Fruit fly (Drosophila melanogaster): ENCODE results near the gene CG11550.

CG11550 gene

DNA sequence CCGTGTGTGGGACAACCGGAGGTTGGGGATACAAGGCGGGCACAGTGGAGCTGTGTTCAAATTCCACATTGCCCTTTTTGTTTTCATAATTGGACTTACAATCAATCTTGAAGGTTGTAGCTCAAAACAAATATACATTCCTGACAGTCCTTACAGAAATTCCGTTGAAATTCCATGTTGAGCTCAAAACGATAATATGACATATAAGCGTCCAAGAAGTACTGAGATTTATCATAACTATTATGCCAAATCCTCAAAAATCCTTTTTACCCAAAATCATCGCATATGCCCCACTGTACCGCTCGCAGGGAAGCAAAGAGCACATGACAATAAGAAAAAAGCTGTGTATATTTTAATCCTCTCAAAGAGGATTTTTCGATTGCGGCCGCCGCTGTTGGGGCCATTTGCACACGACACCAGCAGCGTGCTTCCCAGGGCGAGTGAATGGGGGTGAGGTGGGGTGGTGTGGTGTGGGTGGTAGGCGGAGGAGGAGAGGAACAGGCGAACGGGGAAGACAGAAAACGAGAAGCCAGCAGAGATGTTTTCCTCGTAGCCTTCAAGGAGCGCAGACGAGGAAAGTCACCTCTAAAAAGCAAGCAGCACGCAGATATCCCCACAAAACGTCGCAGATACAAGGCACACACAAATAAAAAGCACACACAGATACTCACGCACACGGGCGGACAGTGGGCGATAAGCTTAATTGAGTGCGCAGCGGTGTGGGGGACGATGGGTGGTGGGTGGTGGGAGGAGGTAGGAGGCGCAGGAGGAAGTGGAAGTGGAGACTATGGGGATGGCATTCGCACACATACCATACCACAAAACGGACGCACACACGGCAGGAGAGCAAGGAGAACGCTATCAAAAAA, 37.9 kb upstream of the CG11550 start:
- TF ChIP-seq insv (optimal IDR thresholded peaks at IDR 0.05) (no peak), h (optimal IDR thresholded peaks at IDR 0.05) (no peak), Myc (optimal IDR thresholded peaks at IDR 0.05) (no peak), Sin3A (optimal IDR thresholded peaks at IDR 0.05) (no peak), psq (optimal IDR thresholded peaks at IDR 0.05) (no peak), ttk (optimal IDR thresholded peaks at IDR 0.05) (no peak)

- no peak for TF ChIP-seq ttk (optimal IDR thresholded peaks at IDR 0.05)
- TF ChIP-seq Myc (optimal IDR thresholded peaks at IDR 0.05) = no peak
- TF ChIP-seq insv (optimal IDR thresholded peaks at IDR 0.05) = no peak
- no peak for TF ChIP-seq h (optimal IDR thresholded peaks at IDR 0.05)
- TF ChIP-seq psq (optimal IDR thresholded peaks at IDR 0.05) = no peak
- TF ChIP-seq Sin3A (optimal IDR thresholded peaks at IDR 0.05) = no peak
Observed at dm6 chr3R:31716265-31716664, 36.6 kb upstream of the CG11550 start.

- TF ChIP-seq ttk (optimal IDR thresholded peaks at IDR 0.05) (no peak), h (optimal IDR thresholded peaks at IDR 0.05) (no peak), Sin3A (optimal IDR thresholded peaks at IDR 0.05) (no peak)
Observed at dm6 chr3R:31715713-31716024, 36.0 kb upstream of the CG11550 start.

DNA sequence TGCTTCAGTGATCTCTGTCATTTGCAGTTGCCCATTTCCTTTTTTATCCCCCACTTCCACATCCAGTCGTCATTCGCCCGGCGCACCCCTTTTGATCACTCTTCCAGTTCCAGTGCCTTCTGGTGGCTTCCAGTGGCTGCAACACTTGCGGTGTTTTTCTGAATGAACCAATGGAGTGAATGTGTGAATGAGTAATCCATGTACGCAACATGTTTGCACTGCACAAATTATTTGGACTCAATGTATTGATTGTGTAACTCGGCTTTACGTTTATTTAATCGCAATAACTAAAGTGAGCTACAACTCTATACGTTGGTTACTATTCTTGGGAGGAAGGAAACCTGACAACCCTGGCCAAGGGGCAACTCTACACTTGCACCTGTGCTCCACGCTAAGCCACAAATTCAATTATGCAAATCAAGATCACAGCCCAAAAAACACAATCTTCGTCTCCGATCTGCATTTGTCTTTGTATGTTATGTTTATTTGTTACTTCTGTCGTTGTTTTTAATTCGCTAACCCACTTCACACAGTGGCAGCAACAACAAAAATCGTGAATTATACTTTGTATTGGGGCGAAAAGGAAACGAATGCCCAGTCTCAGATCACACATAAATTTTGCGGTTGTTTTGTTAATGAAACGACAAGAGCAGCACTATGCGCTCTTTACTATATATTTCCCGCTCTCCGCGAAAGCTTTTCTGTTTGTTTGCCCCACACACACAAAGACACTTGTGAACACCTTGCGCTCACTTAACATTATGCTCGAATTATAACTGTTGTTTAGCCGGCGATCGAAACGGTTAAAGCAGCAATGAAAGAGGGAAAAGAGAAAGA, 35.4 kb upstream of the CG11550 start:
- TF ChIP-seq Myc (optimal IDR thresholded peaks at IDR 0.05) (no peak), insv (optimal IDR thresholded peaks at IDR 0.05) (no peak), Sin3A (optimal IDR thresholded peaks at IDR 0.05) (no peak), ttk (optimal IDR thresholded peaks at IDR 0.05) (no peak), h (optimal IDR thresholded peaks at IDR 0.05) (no peak), psq (optimal IDR thresholded peaks at IDR 0.05) (no peak)

DNA sequence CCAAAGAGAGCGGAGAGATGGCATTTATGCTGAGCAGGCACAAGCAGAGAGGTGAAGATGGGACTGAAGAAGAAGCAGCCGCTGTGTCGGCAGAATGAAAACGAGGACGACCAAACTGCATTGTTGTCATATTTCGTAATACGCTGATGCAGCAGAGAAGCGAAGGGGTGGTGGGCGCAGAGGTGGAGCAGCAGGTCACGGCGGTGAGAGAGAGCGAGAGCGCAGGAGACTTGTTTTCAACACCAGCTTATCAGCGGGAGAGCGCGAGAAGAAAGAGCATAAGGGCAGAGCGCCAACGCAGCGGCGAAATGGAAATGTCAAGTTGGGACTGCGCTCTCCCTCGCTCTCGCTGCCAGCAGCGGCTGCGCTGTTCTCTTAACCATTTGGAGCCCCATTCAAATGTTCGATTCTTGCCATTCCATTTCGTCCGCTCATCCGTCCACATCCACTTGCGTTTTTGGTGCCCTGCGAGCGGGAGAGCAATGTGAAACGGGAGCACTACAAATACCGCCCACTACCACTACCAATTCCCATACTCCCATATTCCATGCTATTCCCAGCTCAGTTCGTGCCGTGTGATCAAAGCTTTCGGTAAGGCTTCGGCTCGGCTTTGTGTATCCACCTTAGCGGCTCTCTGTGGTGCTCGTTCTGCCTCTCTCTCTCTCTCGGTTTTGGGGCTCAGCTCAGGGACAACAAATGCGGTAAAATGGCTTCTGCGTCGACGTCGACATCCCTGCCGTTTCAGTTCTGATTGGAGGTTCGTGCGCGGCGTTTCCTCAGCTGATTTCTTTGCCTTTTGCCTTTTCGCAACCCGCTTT, 33.8 kb upstream of the CG11550 start, which contains the start of gene ttk:
ttk (plus strand) TSS at position 562 of the 818 bp plus-strand sequence.
- TF ChIP-seq ttk (optimal IDR thresholded peaks at IDR 0.05) (no peak), insv (optimal IDR thresholded peaks at IDR 0.05) (peak; percentile 97)

DNA sequence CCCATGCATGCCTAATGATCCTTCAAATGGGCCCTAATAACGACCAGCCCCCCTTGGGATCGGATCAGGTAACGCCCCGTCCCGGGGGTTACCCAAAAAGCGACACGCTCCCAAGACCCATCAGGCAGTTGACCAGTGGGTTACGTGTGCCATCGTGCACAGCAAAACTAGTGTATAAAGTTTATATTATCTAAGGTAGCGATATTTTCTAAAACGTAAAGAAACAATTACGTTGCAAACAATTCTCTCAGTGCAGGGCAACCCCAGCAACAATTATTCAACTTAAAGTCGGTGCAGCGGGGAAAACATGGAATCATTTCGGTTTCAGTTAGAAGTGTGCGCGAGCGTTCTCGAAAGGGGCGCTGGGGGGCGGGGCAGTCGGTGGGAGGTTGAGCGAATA, 32.9 kb upstream of the CG11550 start:
- no peak for TF ChIP-seq insv (optimal IDR thresholded peaks at IDR 0.05)
- no peak for TF ChIP-seq psq (optimal IDR thresholded peaks at IDR 0.05)
- TF ChIP-seq Myc (optimal IDR thresholded peaks at IDR 0.05) = no peak
- no peak for TF ChIP-seq h (optimal IDR thresholded peaks at IDR 0.05)
- TF ChIP-seq ttk (optimal IDR thresholded peaks at IDR 0.05) = no peak
- TF ChIP-seq Sin3A (optimal IDR thresholded peaks at IDR 0.05) = no peak

- TF ChIP-seq ttk (optimal IDR thresholded peaks at IDR 0.05) (no peak), Sin3A (optimal IDR thresholded peaks at IDR 0.05) (no peak), h (optimal IDR thresholded peaks at IDR 0.05) (no peak), insv (optimal IDR thresholded peaks at IDR 0.05) (no peak), psq (optimal IDR thresholded peaks at IDR 0.05) (no peak), Myc (optimal IDR thresholded peaks at IDR 0.05) (no peak)
Observed at dm6 chr3R:31711270-31712029, 31.8 kb upstream of the CG11550 start.

- TF ChIP-seq ttk (optimal IDR thresholded peaks at IDR 0.05) (no peak), Myc (optimal IDR thresholded peaks at IDR 0.05) (no peak), h (optimal IDR thresholded peaks at IDR 0.05) (no peak), Sin3A (optimal IDR thresholded peaks at IDR 0.05) (no peak), insv (optimal IDR thresholded peaks at IDR 0.05) (no peak), psq (optimal IDR thresholded peaks at IDR 0.05) (no peak)
Observed at dm6 chr3R:31709769-31710168, 30.1 kb upstream of the CG11550 start.

dm6 chr3R:31709142-31709541, 29.5 kb upstream of the CG11550 start:
- no peak for TF ChIP-seq Sin3A (optimal IDR thresholded peaks at IDR 0.05)
- TF ChIP-seq insv (optimal IDR thresholded peaks at IDR 0.05) = no peak
- no peak for TF ChIP-seq ttk (optimal IDR thresholded peaks at IDR 0.05)
- TF ChIP-seq h (optimal IDR thresholded peaks at IDR 0.05) = no peak
- TF ChIP-seq psq (optimal IDR thresholded peaks at IDR 0.05) = no peak
- TF ChIP-seq Myc (optimal IDR thresholded peaks at IDR 0.05) = no peak

- TF ChIP-seq h (optimal IDR thresholded peaks at IDR 0.05) (no peak), Myc (optimal IDR thresholded peaks at IDR 0.05) (no peak), Sin3A (optimal IDR thresholded peaks at IDR 0.05) (no peak), ttk (optimal IDR thresholded peaks at IDR 0.05) (no peak), psq (optimal IDR thresholded peaks at IDR 0.05) (no peak), insv (optimal IDR thresholded peaks at IDR 0.05) (no peak)
Observed at dm6 chr3R:31708240-31708639, 28.6 kb upstream of the CG11550 start, which contains the start of gene CG42693. Gene CG42693, minus strand, starts transcription at chr3R:31708340.

DNA sequence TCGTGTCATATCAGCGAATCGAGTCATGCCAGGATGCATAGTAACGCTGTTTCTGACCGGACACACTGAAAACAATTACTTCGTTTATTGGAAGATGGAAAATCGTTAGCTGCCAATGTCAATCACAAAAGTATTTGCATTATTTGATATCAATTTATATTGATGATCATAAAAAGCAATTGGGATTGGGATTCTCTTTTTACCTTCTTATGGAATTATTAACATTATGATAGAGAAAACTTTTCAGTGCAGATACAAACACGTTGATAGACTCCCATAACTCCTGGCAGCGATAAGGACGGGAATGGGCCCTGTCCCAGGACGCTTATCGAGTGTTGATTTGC, 27.2 kb upstream of the CG11550 start:
- no peak for TF ChIP-seq Myc (optimal IDR thresholded peaks at IDR 0.05)
- TF ChIP-seq Sin3A (optimal IDR thresholded peaks at IDR 0.05) = no peak
- TF ChIP-seq insv (optimal IDR thresholded peaks at IDR 0.05) = no peak
- TF ChIP-seq psq (optimal IDR thresholded peaks at IDR 0.05) = no peak
- no peak for TF ChIP-seq ttk (optimal IDR thresholded peaks at IDR 0.05)
